Worm (Caenorhabditis elegans) whole organism, mixed stage, embryonic: ENCODE measurements around the gene ZK1073.1.
A peak's percentile ranks its signal among the peaks of the same experiment; 100 is the strongest.

ENCODE experiments used
- M03D4.4 ChIP-seq: sonication (generic microtip); optimal IDR thresholded peaks from 2 replicates; lab custom pipeline; 2017; ENCODE audit warnings: mild to moderate bottlenecking, missing genetic modification characterization, missing compliant biosample characterization
- bed-3 ChIP-seq: fragments of 200-800 bp; sonication (Bioruptor generic); optimal IDR thresholded peaks from 3 replicates; lab custom pipeline; 2018; ENCODE audit warnings: mild to moderate bottlenecking, missing genetic modification characterization, moderate library complexity, missing compliant biosample characterization
- blmp-1 ChIP-seq: fragments of 150-350 bp; optimal IDR thresholded peaks from 2 replicates; lab custom pipeline; 2014; ENCODE audit warnings: missing biosample characterization, missing genetic modification characterization
- ceh-39 ChIP-seq: fragments of 150-350 bp; optimal IDR thresholded peaks from 2 replicates; lab custom pipeline; 2014; ENCODE audit warnings: missing biosample characterization, missing genetic modification characterization
- ceh-43 ChIP-seq: fragments of 200-800 bp; sonication (Bioruptor generic); optimal IDR thresholded peaks from 2 replicates; lab custom pipeline; 2018; ENCODE audit warnings: mild to moderate bottlenecking, missing genetic modification characterization, moderate library complexity, missing compliant biosample characterization
- ceh-83 ChIP-seq: fragments of 200-800 bp; sonication (Bioruptor generic); optimal IDR thresholded peaks from 2 replicates; lab custom pipeline; 2018; ENCODE audit warnings: mild to moderate bottlenecking, missing genetic modification characterization, missing compliant biosample characterization
- ces-1 ChIP-seq: fragments of 150-350 bp; optimal IDR thresholded peaks from 2 replicates; lab custom pipeline; 2014; ENCODE audit warnings: missing biosample characterization, missing genetic modification reagents, missing genetic modification characterization
- cnd-1 ChIP-seq: fragments of 200-800 bp; sonication (Bioruptor generic); optimal IDR thresholded peaks from 2 replicates; lab custom pipeline; 2018; ENCODE audit warnings: mild to moderate bottlenecking, missing genetic modification characterization, missing compliant biosample characterization
- drap-1 ChIP-seq: fragments of 200-800 bp; sonication (Bioruptor generic); optimal IDR thresholded peaks from 3 replicates; lab custom pipeline; 2018; ENCODE audit warnings: mild to moderate bottlenecking, missing genetic modification characterization, missing compliant biosample characterization
- elt-1 ChIP-seq: sonication (generic microtip); optimal IDR thresholded peaks from 2 replicates; lab custom pipeline; 2017; ENCODE audit warnings: missing genetic modification characterization, mild to moderate bottlenecking, missing compliant biosample characterization, antibody characterized with exemption, moderate library complexity, borderline replicate concordance; ENCODE audit not compliant: insufficient read depth
- elt-3 ChIP-seq: fragments of 150-350 bp; optimal IDR thresholded peaks from 2 replicates; lab custom pipeline; 2014; ENCODE audit warnings: missing biosample characterization, missing genetic modification characterization
- flh-1 ChIP-seq: fragments of 200-800 bp; sonication (Bioruptor generic); optimal IDR thresholded peaks from 2 replicates; lab custom pipeline; 2018; ENCODE audit warnings: mild to moderate bottlenecking, missing genetic modification characterization, moderate library complexity, missing compliant biosample characterization
- ham-2 ChIP-seq: fragments of 200-800 bp; sonication (Bioruptor generic); optimal IDR thresholded peaks from 2 replicates; lab custom pipeline; 2018; ENCODE audit warnings: mild to moderate bottlenecking, missing genetic modification characterization, missing compliant biosample characterization
- hlh-1 ChIP-seq: fragments of 150-350 bp; optimal IDR thresholded peaks from 2 replicates; lab custom pipeline; 2014; ENCODE audit warnings: missing biosample characterization, missing genetic modification reagents, missing genetic modification characterization
- lin-13 ChIP-seq: fragments of 150-350 bp; optimal IDR thresholded peaks from 2 replicates; lab custom pipeline; 2014; ENCODE audit warnings: missing biosample characterization, missing genetic modification characterization
- lin-32 ChIP-seq: fragments of 200-800 bp; sonication (Bioruptor generic); optimal IDR thresholded peaks from 2 replicates; lab custom pipeline; 2018; ENCODE audit warnings: mild to moderate bottlenecking, missing genetic modification characterization, missing compliant biosample characterization
- mab-5 ChIP-seq: fragments of 150-350 bp; optimal IDR thresholded peaks from 2 replicates; lab custom pipeline; 2014; ENCODE audit warnings: missing biosample characterization, missing genetic modification characterization
- mep-1 ChIP-seq: fragments of 150-350 bp; optimal IDR thresholded peaks from 2 replicates; lab custom pipeline; 2017; ENCODE audit warnings: missing biosample characterization, missing genetic modification reagents, missing genetic modification characterization, inconsistent platforms
- nhr-12 ChIP-seq: fragments of 150-350 bp; optimal IDR thresholded peaks from 2 replicates; lab custom pipeline; 2014; ENCODE audit warnings: missing biosample characterization, missing genetic modification characterization
- nhr-2 ChIP-seq: fragments of 150-350 bp; optimal IDR thresholded peaks from 2 replicates; lab custom pipeline; 2014; ENCODE audit warnings: missing biosample characterization, missing genetic modification characterization
- nhr-237 ChIP-seq: fragments of 150-350 bp; optimal IDR thresholded peaks from 2 replicates; lab custom pipeline; 2014; ENCODE audit warnings: missing biosample characterization, missing genetic modification characterization
- nhr-28 ChIP-seq: fragments of 150-350 bp; optimal IDR thresholded peaks from 2 replicates; lab custom pipeline; 2014; ENCODE audit warnings: missing biosample characterization, missing genetic modification characterization
- nhr-76 ChIP-seq: sonication (generic microtip); optimal IDR thresholded peaks from 2 replicates; lab custom pipeline; 2017; ENCODE audit warnings: missing biosample characterization, missing genetic modification characterization
- pha-4 ChIP-seq: fragments of 150-350 bp; optimal IDR thresholded peaks from 2 replicates; lab custom pipeline; 2018; ENCODE audit warnings: missing biosample characterization, missing genetic modification reagents, missing genetic modification characterization
- sem-2 ChIP-seq: fragments of 200-800 bp; sonication (Bioruptor generic); optimal IDR thresholded peaks from 2 replicates; lab custom pipeline; 2018; ENCODE audit warnings: mild to moderate bottlenecking, missing genetic modification characterization, missing compliant biosample characterization
- snpc-4 ChIP-seq: fragments of 150-350 bp; optimal IDR thresholded peaks from 2 replicates; lab custom pipeline; 2014; ENCODE audit warnings: missing biosample characterization, missing genetic modification characterization
- sptf-1 ChIP-seq: sonication (generic microtip); optimal IDR thresholded peaks from 2 replicates; lab custom pipeline; 2017; ENCODE audit warnings: mild to moderate bottlenecking, missing genetic modification characterization, moderate library complexity, missing compliant biosample characterization
- tbx-8 ChIP-seq: fragments of 200-800 bp; sonication (Bioruptor generic); optimal IDR thresholded peaks from 2 replicates; lab custom pipeline; 2018; ENCODE audit warnings: mild to moderate bottlenecking, missing genetic modification characterization, moderate library complexity, missing compliant biosample characterization
- unc-120 ChIP-seq: sonication (generic microtip); optimal IDR thresholded peaks from 2 replicates; lab custom pipeline; 2017; ENCODE audit warnings: missing genetic modification characterization, missing compliant biosample characterization; ENCODE audit not compliant: poor library complexity, severe bottlenecking
- unc-39 ChIP-seq: fragments of 150-350 bp; optimal IDR thresholded peaks from 2 replicates; lab custom pipeline; 2014; ENCODE audit warnings: missing biosample characterization, missing genetic modification characterization
- zip-8 ChIP-seq: fragments of 150-350 bp; optimal IDR thresholded peaks from 2 replicates; lab custom pipeline; 2014; ENCODE audit warnings: missing biosample characterization, missing genetic modification characterization
- ztf-11 ChIP-seq: fragments of 150-350 bp; optimal IDR thresholded peaks from 2 replicates; lab custom pipeline; 2014; ENCODE audit warnings: missing biosample characterization, missing genetic modification characterization

The ZK1073.1 gene

DNA sequence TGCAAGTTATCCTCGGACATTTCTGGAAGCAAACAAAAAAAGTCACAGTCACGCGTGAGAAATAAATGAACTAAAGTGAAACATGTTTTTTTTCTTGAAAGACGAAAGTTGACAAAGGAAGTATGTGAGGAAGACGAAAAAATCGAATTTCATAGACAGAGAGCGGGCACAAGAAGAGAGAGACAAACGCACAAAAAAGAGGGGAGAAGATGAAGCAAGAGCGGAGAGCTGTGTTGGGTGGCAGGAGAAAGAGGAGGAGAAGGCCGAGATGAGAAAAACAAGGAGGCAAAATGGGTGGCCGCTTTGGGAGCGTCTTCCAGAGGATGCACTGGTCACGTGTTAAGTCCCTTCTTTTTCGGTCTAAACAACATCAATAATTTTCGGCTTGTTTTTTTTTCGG, at the start of gene ZK1073.1:
Gene ZK1073.1 (minus strand): TSS at position 72 of the 400 bp plus-strand sequence.
- TF ChIP-seq ceh-83: no peak
- TF ChIP-seq ceh-39 (tag; lab: Kevin White, UChicago): no peak
- TF ChIP-seq hlh-1 (tag; lab: Kevin White, UChicago): no peak
- TF ChIP-seq unc-120 (tag; lab: Kevin White, UChicago): peak; percentile 34
- TF ChIP-seq blmp-1 (tag; lab: Kevin White, UChicago): no peak
- TF ChIP-seq snpc-4 (tag; lab: Kevin White, UChicago): no peak
- peak; percentile 12 for TF ChIP-seq sptf-1 (tag; lab: Kevin White, UChicago)
- no peak for TF ChIP-seq ham-2 (GFP tag; lab: Kevin White, UChicago)
- TF ChIP-seq lin-32 (GFP tag; lab: Kevin White, UChicago): no peak
- no peak for TF ChIP-seq nhr-76 (tag; lab: Kevin White, UChicago)
- TF ChIP-seq pha-4 (tag; lab: Kevin White, UChicago): no peak
- no peak for TF ChIP-seq elt-1 (tag; lab: Kevin White, UChicago)
- no peak for TF ChIP-seq nhr-12 (tag; lab: Kevin White, UChicago)
- TF ChIP-seq lin-13: no peak
- TF ChIP-seq sem-2 (GFP tag; lab: Kevin White, UChicago): no peak
- no peak for TF ChIP-seq cnd-1 (tag; lab: Kevin White, UChicago)
- TF ChIP-seq flh-1: no peak
- peak; percentile 64 for TF ChIP-seq ces-1 (GFP tag; lab: Kevin White, UChicago)
- TF ChIP-seq unc-39 (tag; lab: Kevin White, UChicago): no peak

DNA sequence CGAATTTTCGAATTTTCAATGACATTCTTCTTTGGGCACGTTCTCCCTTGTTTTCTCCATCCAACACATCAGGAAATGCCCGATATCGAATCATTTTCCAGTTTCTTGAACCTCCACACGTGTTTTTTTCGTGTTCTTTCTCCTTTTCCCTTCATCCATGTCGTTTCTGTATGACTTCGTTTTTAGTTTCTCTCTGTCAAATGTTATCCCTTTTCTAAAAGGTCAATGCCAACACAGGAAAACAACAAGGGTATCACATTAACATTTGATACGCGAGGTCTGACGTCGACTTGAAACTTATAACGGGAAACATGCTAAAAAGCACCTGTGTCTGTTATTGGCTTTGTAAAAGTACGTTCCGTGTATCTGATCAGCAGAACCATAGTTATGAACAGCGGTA, 44.2 kb upstream of the ZK1073.1 start:
- TF ChIP-seq lin-32 (GFP tag; lab: Kevin White, UChicago): no peak
- TF ChIP-seq ztf-11 (tag; lab: Kevin White, UChicago): no peak
- TF ChIP-seq nhr-2 (tag; lab: Kevin White, UChicago): no peak
- TF ChIP-seq flh-1: no peak
- TF ChIP-seq mep-1 (tag; lab: Kevin White, UChicago): no peak
- TF ChIP-seq bed-3 (GFP tag; lab: Kevin White, UChicago): no peak
- no peak for TF ChIP-seq elt-3 (tag; lab: Kevin White, UChicago)
- TF ChIP-seq hlh-1 (tag; lab: Kevin White, UChicago): no peak
- no peak for TF ChIP-seq blmp-1 (tag; lab: Kevin White, UChicago)
- TF ChIP-seq nhr-28 (tag; lab: Kevin White, UChicago): no peak
- TF ChIP-seq ham-2 (GFP tag; lab: Kevin White, UChicago): no peak
- no peak for TF ChIP-seq pha-4 (tag; lab: Kevin White, UChicago)
- no peak for TF ChIP-seq drap-1

DNA sequence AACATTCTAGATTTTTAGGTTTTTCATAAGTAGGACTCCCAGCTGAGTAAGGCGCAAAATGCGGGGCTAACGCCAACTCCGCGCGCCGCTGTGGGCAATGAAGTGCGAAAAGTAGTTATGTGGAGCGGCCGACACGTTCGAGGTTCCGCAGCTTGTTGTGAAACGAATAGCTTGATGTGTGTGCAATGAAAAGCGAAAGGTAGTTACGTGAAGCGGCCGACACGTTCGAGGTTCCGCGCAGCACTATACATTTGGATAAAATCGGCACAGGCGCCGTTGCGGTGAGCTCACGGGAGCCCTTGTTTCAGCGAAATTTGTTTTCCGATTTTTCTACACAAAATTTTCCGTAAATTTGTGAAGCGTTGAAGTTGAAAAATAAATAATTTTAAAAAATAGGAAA, 38.3 kb upstream of the ZK1073.1 start:
- no peak for TF ChIP-seq drap-1
- TF ChIP-seq ceh-83: no peak
- no peak for TF ChIP-seq hlh-1 (tag; lab: Kevin White, UChicago)
- no peak for TF ChIP-seq nhr-28 (tag; lab: Kevin White, UChicago)
- no peak for TF ChIP-seq flh-1
- no peak for TF ChIP-seq M03D4.4
- TF ChIP-seq pha-4 (tag; lab: Kevin White, UChicago): no peak
- TF ChIP-seq unc-120 (tag; lab: Kevin White, UChicago): no peak
- no peak for TF ChIP-seq unc-39 (tag; lab: Kevin White, UChicago)
- no peak for TF ChIP-seq lin-32 (GFP tag; lab: Kevin White, UChicago)
- no peak for TF ChIP-seq zip-8 (tag; lab: Kevin White, UChicago)
- no peak for TF ChIP-seq bed-3 (GFP tag; lab: Kevin White, UChicago)
- no peak for TF ChIP-seq ceh-43 (GFP tag; lab: Kevin White, UChicago)
- TF ChIP-seq tbx-8 (GFP tag; lab: Kevin White, UChicago): no peak
- no peak for TF ChIP-seq sem-2 (GFP tag; lab: Kevin White, UChicago)
- no peak for TF ChIP-seq ceh-39 (tag; lab: Kevin White, UChicago)
- no peak for TF ChIP-seq sptf-1 (tag; lab: Kevin White, UChicago)

DNA sequence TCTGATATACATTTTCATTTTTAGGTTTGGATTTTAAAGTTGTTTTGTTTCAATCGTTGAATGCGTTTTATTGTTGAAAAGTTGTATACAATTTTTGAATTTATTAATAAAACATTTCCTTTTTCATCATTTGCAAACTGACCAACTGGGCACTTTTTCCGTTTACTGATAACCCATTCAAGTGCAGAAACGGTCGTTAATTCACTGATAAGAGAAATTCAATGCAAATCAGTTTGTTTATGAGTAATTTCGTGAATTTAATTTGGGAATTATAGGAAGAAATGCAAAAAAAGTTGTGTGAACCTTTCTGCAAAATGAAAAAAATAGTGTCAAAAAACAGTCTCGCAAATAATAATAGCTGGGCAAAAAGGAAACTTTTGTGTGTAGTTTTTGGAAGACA, 37.8 kb upstream of the ZK1073.1 start:
- TF ChIP-seq sem-2 (GFP tag; lab: Kevin White, UChicago) (no peak), mab-5 (no peak), nhr-237 (tag; lab: Kevin White, UChicago) (no peak)
